Worm (Caenorhabditis elegans) whole organism, L1 larva: ENCODE data around the gene F09E5.8.

Experiments used
- efl-3 ChIP-seq: fragments of 200-800 bp; sonication (Bioruptor generic); optimal IDR thresholded peaks from 2 replicates; lab custom pipeline; 2018; ENCODE audit warnings: mild to moderate bottlenecking, missing genetic modification characterization, missing compliant biosample characterization
- egl-27 ChIP-seq, 2 experiments: fragments of 150-350 bp in 1 of 2; sonication (generic microtip); optimal IDR thresholded peaks; 3 replicates each; lab custom pipeline; 2017 to 2018; ENCODE audit warnings: missing biosample characterization in 2 of 2, missing genetic modification characterization in 2 of 2, missing genetic modification reagents in 2 of 2
- elt-3 ChIP-seq, 6 experiments: fragments of 150-350 bp in 1 of 6; sonication (generic microtip); optimal IDR thresholded peaks; 2 replicates each; lab custom pipeline; 2017 to 2018; ENCODE audit warnings: missing biosample characterization in 6 of 6, missing genetic modification characterization in 6 of 6, inconsistent platforms in 1 of 6
- fkh-10 ChIP-seq: sonication (generic microtip); optimal IDR thresholded peaks from 2 replicates; lab custom pipeline; 2017; ENCODE audit warnings: missing biosample characterization, missing genetic modification reagents, missing genetic modification characterization
- lin-13 ChIP-seq: fragments of 150-350 bp; optimal IDR thresholded peaks from 2 replicates; lab custom pipeline; 2014; ENCODE audit warnings: missing biosample characterization, missing genetic modification reagents, missing genetic modification characterization
- lir-3 ChIP-seq: sonication (generic microtip); optimal IDR thresholded peaks from 2 replicates; lab custom pipeline; 2016; ENCODE audit warnings: mild to moderate bottlenecking, missing genetic modification characterization, moderate library complexity, missing compliant biosample characterization; ENCODE audit not compliant: poor library complexity
- mep-1 ChIP-seq: fragments of 150-350 bp; optimal IDR thresholded peaks from 2 replicates; lab custom pipeline; 2014; ENCODE audit warnings: missing biosample characterization, missing genetic modification characterization
- nhr-28 ChIP-seq: fragments of 150-350 bp; optimal IDR thresholded peaks from 2 replicates; lab custom pipeline; 2014; ENCODE audit warnings: missing biosample characterization, missing genetic modification characterization
- pag-3 ChIP-seq: sonication (generic microtip); optimal IDR thresholded peaks from 2 replicates; lab custom pipeline; 2017; ENCODE audit warnings: missing genetic modification characterization, mild to moderate bottlenecking, missing compliant biosample characterization, antibody characterized with exemption, borderline replicate concordance; ENCODE audit not compliant: insufficient read depth
- unc-98 ChIP-seq: fragments of 200-800 bp; sonication (Bioruptor generic); IDR thresholded peaks from 2 replicates; pipeline ENCODE4 v1.3.6; 2022; ENCODE audit warnings: missing genetic modification characterization, missing compliant biosample characterization

- TF ChIP-seq elt-3 (tag; optimal IDR thresholded peaks at IDR 0.05; lab: Kevin White, UChicago), result no peak
- TF ChIP-seq mep-1 (tag; lab: Kevin White, UChicago), result no peak
- TF ChIP-seq unc-98 (GFP tag; lab: Robert Waterston, UW), result no peak
- TF ChIP-seq lin-13 (GFP tag; lab: Kevin White, UChicago), result no peak
- no peak for TF ChIP-seq pag-3 (tag; lab: Kevin White, UChicago)
- no peak for TF ChIP-seq fkh-10 (GFP tag; lab: Kevin White, UChicago)
- TF ChIP-seq lir-3 (tag; lab: Kevin White, UChicago), result no peak
- no peak for TF ChIP-seq nhr-28 (tag; lab: Kevin White, UChicago)
- no peak for TF ChIP-seq egl-27 (tag; optimal IDR thresholded peaks at IDR 0.05; lab: Kevin White, UChicago)
- no peak for TF ChIP-seq efl-3 (GFP tag; lab: Kevin White, UChicago)
Measured at ce11 chrII:5374967-5375366, 24.5 kb downstream of the F09E5.8 start, which contains the start of gene algn-2.
